Fruit fly (Drosophila melanogaster) whole organism, embryonic: ENCODE data around the gene wa-cup.

Experiments used
- ATbp ChIP-seq: fragments of 200-800 bp; sonication (Bioruptor generic); optimal IDR thresholded peaks from 2 replicates; lab custom pipeline; 2017; ENCODE audit warnings: missing biosample characterization, mild to moderate bottlenecking, missing genetic modification characterization, missing genetic modification reagents
- CG10654 ChIP-seq: fragments of 200-800 bp; sonication (Bioruptor generic); optimal IDR thresholded peaks from 2 replicates; lab custom pipeline; 2016; ENCODE audit warnings: missing biosample characterization, missing genetic modification characterization
- CG11723 ChIP-seq: fragments of 200-800 bp; sonication (Bioruptor generic); optimal IDR thresholded peaks from 2 replicates; lab custom pipeline; 2017; ENCODE audit warnings: missing biosample characterization, mild to moderate bottlenecking, missing genetic modification characterization
- CG16813 ChIP-seq: fragments of 200-800 bp; sonication (Bioruptor generic); IDR thresholded peaks from 3 replicates; pipeline ENCODE4 v1.3.6; 2022; ENCODE audit warnings: missing biosample characterization, missing genetic modification characterization; ENCODE audit not compliant: partially characterized antibody
- CG17361 ChIP-seq: fragments of 200-800 bp; sonication (Bioruptor generic); IDR thresholded peaks from 3 replicates; pipeline ENCODE4 v1.3.6; 2022; ENCODE audit warnings: missing biosample characterization, missing genetic modification characterization
- CG18011 ChIP-seq: fragments of 200-800 bp; sonication (Bioruptor generic); optimal IDR thresholded peaks from 2 replicates; lab custom pipeline; 2017; ENCODE audit warnings: missing biosample characterization, missing genetic modification characterization, mild to moderate bottlenecking, moderate library complexity, missing genotype
- CG3163 ChIP-seq: fragments of 200-800 bp; sonication (Bioruptor generic); optimal IDR thresholded peaks from 3 replicates; lab custom pipeline; 2016; ENCODE audit warnings: missing biosample characterization, missing genetic modification characterization
- CG34422 ChIP-seq: fragments of 200-800 bp; sonication (Bioruptor generic); IDR thresholded peaks from 3 replicates; pipeline ENCODE4 v1.3.6; 2022; ENCODE audit warnings: missing biosample characterization, missing genetic modification characterization
- CG4820 ChIP-seq: fragments of 200-800 bp; sonication (Bioruptor generic); optimal IDR thresholded peaks from 3 replicates; lab custom pipeline; 2016; ENCODE audit warnings: missing biosample characterization, missing genetic modification characterization
- CG6175 ChIP-seq: fragments of 200-800 bp; sonication (Bioruptor generic); IDR thresholded peaks from 3 replicates; pipeline ENCODE4 v1.3.6; 2022; ENCODE audit warnings: missing biosample characterization, missing genetic modification characterization
- CTCF ChIP-seq: fragments of 200-800 bp; sonication (Bioruptor generic); optimal IDR thresholded peaks from 2 replicates; lab custom pipeline; 2017; ENCODE audit warnings: missing biosample characterization, mild to moderate bottlenecking, missing genetic modification characterization, moderate library complexity
- D19A ChIP-seq: fragments of 200-800 bp; optimal IDR thresholded peaks from 3 replicates; lab custom pipeline; 2019; ENCODE audit warnings: missing biosample characterization, mild to moderate bottlenecking, missing genetic modification characterization, moderate library complexity
- Dad ChIP-seq: fragments of 200-800 bp; sonication (Bioruptor generic); optimal IDR thresholded peaks from 3 replicates; lab custom pipeline; 2016; ENCODE audit warnings: missing biosample characterization, missing genetic modification characterization
- Dbx ChIP-seq: fragments of 200-800 bp; sonication (Bioruptor generic); IDR thresholded peaks from 3 replicates; pipeline ENCODE4 v1.3.6; 2022; ENCODE audit warnings: missing biosample characterization, missing genetic modification characterization
- Deaf1 ChIP-seq: fragments of 200-800 bp; optimal IDR thresholded peaks from 3 replicates; lab custom pipeline; 2019; ENCODE audit warnings: missing biosample characterization, mild to moderate bottlenecking, missing genetic modification characterization, moderate library complexity
- Fer3 ChIP-seq: fragments of 200-800 bp; sonication (Bioruptor generic); optimal IDR thresholded peaks from 2 replicates; lab custom pipeline; 2018; ENCODE audit warnings: missing biosample characterization, mild to moderate bottlenecking, missing genetic modification characterization, moderate library complexity
- H2.0 ChIP-seq: fragments of 200-800 bp; sonication (Bioruptor generic); IDR thresholded peaks from 2 replicates; pipeline ENCODE4 v1.3.6; 2022; ENCODE audit warnings: missing biosample characterization, missing genetic modification characterization
- HmgZ ChIP-seq: fragments of 200-800 bp; sonication (Bioruptor generic); optimal IDR thresholded peaks from 2 replicates; lab custom pipeline; 2018; ENCODE audit warnings: missing biosample characterization, mild to moderate bottlenecking, missing genetic modification characterization
- Lim3 ChIP-seq: fragments of 200-800 bp; sonication (Bioruptor generic); IDR thresholded peaks from 2 replicates; pipeline ENCODE4 v1.3.6; 2022; ENCODE audit warnings: missing biosample characterization, missing genetic modification characterization
- PHDP ChIP-seq: fragments of 200-800 bp; sonication (Bioruptor generic); optimal IDR thresholded peaks from 3 replicates; lab custom pipeline; 2018; ENCODE audit warnings: missing biosample characterization, mild to moderate bottlenecking, missing genetic modification characterization, moderate library complexity
- Ssrp ChIP-seq: fragments of 200-800 bp; sonication (Bioruptor generic); optimal IDR thresholded peaks from 2 replicates; lab custom pipeline; 2018; ENCODE audit warnings: missing biosample characterization, mild to moderate bottlenecking, missing genetic modification characterization, moderate library complexity
- Trl ChIP-seq, 3 experiments: fragments of >200 bp in 2 of 3; fragments of 200-800 bp in 1 of 3; sonication (Bioruptor generic) in 1 of 3; optimal IDR thresholded peaks; 2 replicates in 1 of 3; 3 replicates in 2 of 3; lab custom pipeline; 2016 to 2017; ENCODE audit warnings: missing biosample characterization in 1 of 3, missing genetic modification characterization in 1 of 3
- ac ChIP-seq: fragments of 200-800 bp; sonication (Bioruptor generic); optimal IDR thresholded peaks from 3 replicates; lab custom pipeline; 2017; ENCODE audit warnings: missing biosample characterization, mild to moderate bottlenecking, missing genetic modification characterization
- chinmo ChIP-seq: fragments of 200-800 bp; sonication (Bioruptor generic); IDR thresholded peaks from 4 replicates; pipeline ENCODE4 v1.3.6; 2022; ENCODE audit warnings: missing biosample characterization, missing genetic modification characterization; ENCODE audit not compliant: partially characterized antibody
- ci ChIP-seq: fragments of 200-800 bp; sonication (Bioruptor generic); IDR thresholded peaks from 3 replicates; pipeline ENCODE4 v1.3.6; 2022; ENCODE audit warnings: missing biosample characterization, missing genetic modification characterization
- ewg ChIP-seq: fragments of 200-800 bp; sonication (Bioruptor generic); optimal IDR thresholded peaks from 3 replicates; lab custom pipeline; 2017; ENCODE audit warnings: mild to moderate bottlenecking, missing biosample characterization, missing genetic modification reagents, missing genetic modification characterization
- eyg ChIP-seq: fragments of 200-800 bp; sonication (Bioruptor generic); optimal IDR thresholded peaks from 3 replicates; lab custom pipeline; 2016; ENCODE audit warnings: missing biosample characterization, missing genetic modification characterization
- gfzf ChIP-seq: fragments of 200-800 bp; sonication (Bioruptor generic); optimal IDR thresholded peaks from 2 replicates; lab custom pipeline; 2016; ENCODE audit warnings: missing biosample characterization, mild to moderate bottlenecking, missing genetic modification characterization, moderate library complexity
- luna ChIP-seq: fragments of 200-800 bp; sonication (Bioruptor generic); optimal IDR thresholded peaks from 2 replicates; lab custom pipeline; 2016; ENCODE audit warnings: missing biosample characterization, missing genetic modification characterization
- mam ChIP-seq: fragments of 200-800 bp; sonication (Bioruptor generic); optimal IDR thresholded peaks from 3 replicates; lab custom pipeline; 2016; ENCODE audit warnings: missing biosample characterization, missing genetic modification characterization
- nmo ChIP-seq: fragments of 200-800 bp; sonication (Bioruptor generic); optimal IDR thresholded peaks from 2 replicates; lab custom pipeline; 2018; ENCODE audit warnings: missing biosample characterization, mild to moderate bottlenecking, missing genetic modification characterization, moderate library complexity
- run ChIP-seq: fragments of 200-800 bp; sonication (Bioruptor generic); optimal IDR thresholded peaks from 3 replicates; lab custom pipeline; 2018; ENCODE audit warnings: missing biosample characterization, mild to moderate bottlenecking, missing genetic modification characterization
- tna ChIP-seq: fragments of 200-800 bp; sonication (Bioruptor generic); IDR thresholded peaks from 2 replicates; pipeline ENCODE4 v1.3.6; 2022; ENCODE audit warnings: missing biosample characterization, missing genetic modification characterization; ENCODE audit not compliant: partially characterized antibody
- trem ChIP-seq: fragments of 200-800 bp; optimal IDR thresholded peaks from 3 replicates; lab custom pipeline; 2019; ENCODE audit warnings: missing biosample characterization, mild to moderate bottlenecking, missing genetic modification characterization, moderate library complexity
- wdn ChIP-seq: fragments of 200-800 bp; sonication (Bioruptor generic); IDR thresholded peaks from 2 replicates; pipeline ENCODE4 v1.3.6; 2022; ENCODE audit warnings: missing biosample characterization, missing genetic modification characterization

The wa-cup gene

dm6 chr3R:7420465-7420864 lies at the start of gene wa-cup:
TSS of gene wa-cup (plus strand) at chr3R:7420765.
- TF ChIP-seq CG34422 (no peak), CG11723 (GFP tag; lab: Kevin White, UChicago) (no peak), tna (GFP tag; lab: Robert Waterston, UW) (no peak), ci (GFP tag; lab: Robert Waterston, UW) (no peak), mam (GFP tag; lab: Kevin White, UChicago) (no peak), CG6175 (GFP tag; lab: Robert Waterston, UW) (no peak), CG4820 (no peak), CG16813 (GFP tag; lab: Robert Waterston, UW) (no peak), CG10654 (no peak), CG18011 (GFP tag; lab: Kevin White, UChicago) (no peak)

dm6 chr3R:7391113-7391512 lies 29.5 kb upstream of the wa-cup start, which contains the start of gene CG42650:
TSS of gene CG42650 (plus strand) at chr3R:7391413.
- TF ChIP-seq PHDP (tag; lab: Kevin White, UChicago) (no peak), ATbp (GFP tag; lab: Kevin White, UChicago) (no peak), HmgZ (tag; lab: Kevin White, UChicago) (no peak), Dbx (GFP tag; lab: Robert Waterston, UW) (no peak), Lim3 (GFP tag; lab: Robert Waterston, UW) (no peak), gfzf (no peak), eyg (GFP tag; lab: Kevin White, UChicago) (no peak), wdn (GFP tag; lab: Robert Waterston, UW) (no peak), Dad (GFP tag; lab: Kevin White, UChicago) (no peak), D19A (no peak), run (no peak), luna (no peak), H2.0 (GFP tag; lab: Robert Waterston, UW) (no peak), CG3163 (GFP tag; lab: Kevin White, UChicago) (no peak), trem (tag; lab: Kevin White, UChicago) (no peak), CG17361 (GFP tag; lab: Robert Waterston, UW) (no peak)

dm6 chr3R:7394047-7394446 lies 26.5 kb upstream of the wa-cup start:
- TF ChIP-seq chinmo (GFP tag; lab: Robert Waterston, UW) (0 out of 4 replicates have a peak, but pooled peaks have one; percentile 24), Trl (optimal IDR thresholded peaks at IDR 0.05; lab: Kevin White, UChicago) (peak; percentile 2 to 30), Trl (GFP tag; optimal IDR thresholded peaks at IDR 0.05; lab: Kevin White, UChicago) (no peak), ewg (GFP tag; lab: Kevin White, UChicago) (peak; percentile 91), Deaf1 (tag; lab: Kevin White, UChicago) (peak; percentile 92), nmo (GFP tag; lab: Kevin White, UChicago) (no peak), CTCF (peak; percentile 79)

dm6 chr3R:7406569-7406968 lies 14.0 kb upstream of the wa-cup start, which contains the start of gene Ir84a:
TSS of gene Ir84a (plus strand) at chr3R:7406869.
- no peak for TF ChIP-seq Fer3 (tag; lab: Kevin White, UChicago)
- no peak for TF ChIP-seq Ssrp (tag; lab: Kevin White, UChicago)
- no peak for TF ChIP-seq ac (GFP tag; lab: Kevin White, UChicago)
- TF ChIP-seq, all 482 proteins: peak for 0
